Worm (Caenorhabditis elegans) whole organism, mixed stage, embryonic: ENCODE measurements around the gene R13H4.2.

ENCODE experiments used
- M03D4.4 ChIP-seq: sonication (generic microtip); optimal IDR thresholded peaks from 2 replicates; lab custom pipeline; 2017; ENCODE audit warnings: mild to moderate bottlenecking, missing genetic modification characterization, missing compliant biosample characterization
- bed-3 ChIP-seq: fragments of 200-800 bp; sonication (Bioruptor generic); optimal IDR thresholded peaks from 3 replicates; lab custom pipeline; 2018; ENCODE audit warnings: mild to moderate bottlenecking, missing genetic modification characterization, moderate library complexity, missing compliant biosample characterization
- blmp-1 ChIP-seq: fragments of 150-350 bp; optimal IDR thresholded peaks from 2 replicates; lab custom pipeline; 2014; ENCODE audit warnings: missing biosample characterization, missing genetic modification characterization
- ceh-39 ChIP-seq: fragments of 150-350 bp; optimal IDR thresholded peaks from 2 replicates; lab custom pipeline; 2014; ENCODE audit warnings: missing biosample characterization, missing genetic modification characterization
- ceh-43 ChIP-seq: fragments of 200-800 bp; sonication (Bioruptor generic); optimal IDR thresholded peaks from 2 replicates; lab custom pipeline; 2018; ENCODE audit warnings: mild to moderate bottlenecking, missing genetic modification characterization, moderate library complexity, missing compliant biosample characterization
- ceh-83 ChIP-seq: fragments of 200-800 bp; sonication (Bioruptor generic); optimal IDR thresholded peaks from 2 replicates; lab custom pipeline; 2018; ENCODE audit warnings: mild to moderate bottlenecking, missing genetic modification characterization, missing compliant biosample characterization
- ces-1 ChIP-seq: fragments of 150-350 bp; optimal IDR thresholded peaks from 2 replicates; lab custom pipeline; 2014; ENCODE audit warnings: missing biosample characterization, missing genetic modification reagents, missing genetic modification characterization
- cnd-1 ChIP-seq: fragments of 200-800 bp; sonication (Bioruptor generic); optimal IDR thresholded peaks from 2 replicates; lab custom pipeline; 2018; ENCODE audit warnings: mild to moderate bottlenecking, missing genetic modification characterization, missing compliant biosample characterization
- drap-1 ChIP-seq: fragments of 200-800 bp; sonication (Bioruptor generic); optimal IDR thresholded peaks from 3 replicates; lab custom pipeline; 2018; ENCODE audit warnings: mild to moderate bottlenecking, missing genetic modification characterization, missing compliant biosample characterization
- elt-1 ChIP-seq: sonication (generic microtip); optimal IDR thresholded peaks from 2 replicates; lab custom pipeline; 2017; ENCODE audit warnings: missing genetic modification characterization, mild to moderate bottlenecking, missing compliant biosample characterization, antibody characterized with exemption, moderate library complexity, borderline replicate concordance; ENCODE audit not compliant: insufficient read depth
- elt-3 ChIP-seq: fragments of 150-350 bp; optimal IDR thresholded peaks from 2 replicates; lab custom pipeline; 2014; ENCODE audit warnings: missing biosample characterization, missing genetic modification characterization
- hlh-1 ChIP-seq: fragments of 150-350 bp; optimal IDR thresholded peaks from 2 replicates; lab custom pipeline; 2014; ENCODE audit warnings: missing biosample characterization, missing genetic modification reagents, missing genetic modification characterization
- lin-13 ChIP-seq: fragments of 150-350 bp; optimal IDR thresholded peaks from 2 replicates; lab custom pipeline; 2014; ENCODE audit warnings: missing biosample characterization, missing genetic modification characterization
- lin-32 ChIP-seq: fragments of 200-800 bp; sonication (Bioruptor generic); optimal IDR thresholded peaks from 2 replicates; lab custom pipeline; 2018; ENCODE audit warnings: mild to moderate bottlenecking, missing genetic modification characterization, missing compliant biosample characterization
- lsy-2 ChIP-seq: fragments of 150-350 bp; optimal IDR thresholded peaks from 2 replicates; lab custom pipeline; 2014; ENCODE audit warnings: missing biosample characterization, missing genetic modification characterization
- mab-5 ChIP-seq: fragments of 150-350 bp; optimal IDR thresholded peaks from 2 replicates; lab custom pipeline; 2014; ENCODE audit warnings: missing biosample characterization, missing genetic modification characterization
- mep-1 ChIP-seq: fragments of 150-350 bp; optimal IDR thresholded peaks from 2 replicates; lab custom pipeline; 2017; ENCODE audit warnings: missing biosample characterization, missing genetic modification reagents, missing genetic modification characterization, inconsistent platforms
- mls-2 ChIP-seq: sonication (generic microtip); optimal IDR thresholded peaks from 2 replicates; lab custom pipeline; 2016; ENCODE audit warnings: mild to moderate bottlenecking, missing genetic modification characterization, moderate library complexity, missing compliant biosample characterization
- nhr-12 ChIP-seq: fragments of 150-350 bp; optimal IDR thresholded peaks from 2 replicates; lab custom pipeline; 2014; ENCODE audit warnings: missing biosample characterization, missing genetic modification characterization
- nhr-2 ChIP-seq: fragments of 150-350 bp; optimal IDR thresholded peaks from 2 replicates; lab custom pipeline; 2014; ENCODE audit warnings: missing biosample characterization, missing genetic modification characterization
- nhr-237 ChIP-seq: fragments of 150-350 bp; optimal IDR thresholded peaks from 2 replicates; lab custom pipeline; 2014; ENCODE audit warnings: missing biosample characterization, missing genetic modification characterization
- nhr-28 ChIP-seq: fragments of 150-350 bp; optimal IDR thresholded peaks from 2 replicates; lab custom pipeline; 2014; ENCODE audit warnings: missing biosample characterization, missing genetic modification characterization
- nhr-76 ChIP-seq: sonication (generic microtip); optimal IDR thresholded peaks from 2 replicates; lab custom pipeline; 2017; ENCODE audit warnings: missing biosample characterization, missing genetic modification characterization
- pha-4 ChIP-seq: fragments of 150-350 bp; optimal IDR thresholded peaks from 2 replicates; lab custom pipeline; 2018; ENCODE audit warnings: missing biosample characterization, missing genetic modification reagents, missing genetic modification characterization
- sem-2 ChIP-seq: fragments of 200-800 bp; sonication (Bioruptor generic); optimal IDR thresholded peaks from 2 replicates; lab custom pipeline; 2018; ENCODE audit warnings: mild to moderate bottlenecking, missing genetic modification characterization, missing compliant biosample characterization
- snpc-4 ChIP-seq: fragments of 150-350 bp; optimal IDR thresholded peaks from 2 replicates; lab custom pipeline; 2014; ENCODE audit warnings: missing biosample characterization, missing genetic modification characterization
- sptf-1 ChIP-seq: sonication (generic microtip); optimal IDR thresholded peaks from 2 replicates; lab custom pipeline; 2017; ENCODE audit warnings: mild to moderate bottlenecking, missing genetic modification characterization, moderate library complexity, missing compliant biosample characterization
- tbx-8 ChIP-seq: fragments of 200-800 bp; sonication (Bioruptor generic); optimal IDR thresholded peaks from 2 replicates; lab custom pipeline; 2018; ENCODE audit warnings: mild to moderate bottlenecking, missing genetic modification characterization, moderate library complexity, missing compliant biosample characterization
- unc-120 ChIP-seq: sonication (generic microtip); optimal IDR thresholded peaks from 2 replicates; lab custom pipeline; 2017; ENCODE audit warnings: missing genetic modification characterization, missing compliant biosample characterization; ENCODE audit not compliant: poor library complexity, severe bottlenecking
- unc-39 ChIP-seq: fragments of 150-350 bp; optimal IDR thresholded peaks from 2 replicates; lab custom pipeline; 2014; ENCODE audit warnings: missing biosample characterization, missing genetic modification characterization
- unc-62 ChIP-seq: fragments of 150-350 bp; optimal IDR thresholded peaks from 2 replicates; lab custom pipeline; 2014; ENCODE audit warnings: missing biosample characterization, missing genetic modification reagents, missing genetic modification characterization
- zip-8 ChIP-seq: fragments of 150-350 bp; optimal IDR thresholded peaks from 2 replicates; lab custom pipeline; 2014; ENCODE audit warnings: missing biosample characterization, missing genetic modification characterization
- ztf-11 ChIP-seq: fragments of 150-350 bp; optimal IDR thresholded peaks from 2 replicates; lab custom pipeline; 2014; ENCODE audit warnings: missing biosample characterization, missing genetic modification characterization

The R13H4.2 gene

DNA sequence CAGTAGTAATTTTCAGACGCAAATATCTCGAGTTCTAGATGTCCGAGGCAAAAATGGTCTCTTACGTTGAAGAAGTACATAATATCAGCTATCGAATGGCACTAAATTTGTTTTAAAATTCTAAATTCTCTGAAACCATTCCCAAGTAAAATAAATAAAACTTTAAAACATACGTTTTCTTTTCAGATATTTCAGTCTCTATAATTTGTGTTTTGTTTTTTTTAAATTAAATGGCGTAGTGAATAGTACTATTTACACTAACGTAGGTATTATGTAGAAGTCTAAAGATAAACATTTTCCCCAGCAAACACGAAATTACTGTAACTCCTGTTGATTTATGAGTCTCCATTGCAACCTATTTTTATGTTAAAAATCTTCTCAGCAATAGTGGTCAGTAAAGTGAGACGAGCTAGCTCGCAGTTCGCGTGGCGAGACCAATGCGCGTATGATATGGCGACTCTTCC is 18.9 kb upstream of the R13H4.2 start:
- no peak for TF ChIP-seq mab-5 (tag; lab: Kevin White, UChicago)
- no peak for TF ChIP-seq ceh-83
- TF ChIP-seq bed-3 (GFP tag; lab: Kevin White, UChicago), result no peak
- no peak for TF ChIP-seq lin-13 (tag; lab: Kevin White, UChicago)
- no peak for TF ChIP-seq nhr-237 (tag; lab: Kevin White, UChicago)
- TF ChIP-seq cnd-1, result no peak

DNA sequence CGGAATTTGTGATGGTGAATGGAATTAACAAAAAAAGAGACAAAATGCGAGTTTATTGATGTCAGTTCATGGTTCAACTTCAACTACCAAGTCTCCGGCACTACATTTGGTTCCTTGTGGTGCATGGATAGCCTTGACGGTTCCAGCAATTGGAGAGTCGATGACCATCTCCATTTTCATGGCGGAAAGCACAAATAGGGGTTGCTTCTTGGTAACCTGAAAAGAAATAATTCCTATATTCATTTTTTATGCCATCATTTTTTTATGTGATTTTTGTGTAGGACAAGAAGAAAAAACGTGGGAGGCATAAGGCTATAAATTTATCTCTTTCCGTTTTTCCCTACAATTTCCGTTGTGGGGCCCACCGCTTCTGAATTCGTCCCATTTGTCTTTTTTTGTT is 18.1 kb upstream of the R13H4.2 start:
- TF ChIP-seq lin-32 (GFP tag; lab: Kevin White, UChicago), result no peak

DNA sequence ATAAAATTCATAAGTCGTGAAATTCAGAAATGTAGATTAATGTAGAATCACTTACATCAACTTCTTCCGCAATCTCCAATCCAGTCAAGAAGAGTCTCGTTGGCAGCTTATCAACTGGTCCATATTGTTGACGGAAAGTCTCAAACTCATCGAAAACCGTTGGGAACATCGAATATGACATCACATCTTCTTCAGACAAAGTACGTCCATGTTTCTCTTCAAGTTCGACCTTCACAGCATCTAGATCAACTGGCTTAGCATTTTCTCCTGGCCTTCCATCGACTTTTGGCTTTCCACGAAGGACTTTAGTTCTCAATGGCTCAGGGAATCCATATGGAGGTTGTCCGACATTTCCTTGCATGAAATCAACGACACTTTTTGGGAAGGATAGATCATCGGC is 17.4 kb upstream of the R13H4.2 start:
- TF ChIP-seq blmp-1 (tag; lab: Kevin White, UChicago) (no peak), unc-120 (no peak), nhr-28 (tag; lab: Kevin White, UChicago) (no peak), ztf-11 (tag; lab: Kevin White, UChicago) (no peak), mab-5 (tag; lab: Kevin White, UChicago) (no peak), unc-62 (GFP tag; lab: Kevin White, UChicago) (no peak), ceh-83 (no peak), nhr-76 (no peak), lsy-2 (no peak), pha-4 (tag; lab: Kevin White, UChicago) (no peak), hlh-1 (no peak), ceh-39 (no peak), nhr-12 (tag; lab: Kevin White, UChicago) (no peak), elt-3 (no peak), sem-2 (GFP tag; lab: Kevin White, UChicago) (no peak), lin-13 (tag; lab: Kevin White, UChicago) (no peak)

DNA sequence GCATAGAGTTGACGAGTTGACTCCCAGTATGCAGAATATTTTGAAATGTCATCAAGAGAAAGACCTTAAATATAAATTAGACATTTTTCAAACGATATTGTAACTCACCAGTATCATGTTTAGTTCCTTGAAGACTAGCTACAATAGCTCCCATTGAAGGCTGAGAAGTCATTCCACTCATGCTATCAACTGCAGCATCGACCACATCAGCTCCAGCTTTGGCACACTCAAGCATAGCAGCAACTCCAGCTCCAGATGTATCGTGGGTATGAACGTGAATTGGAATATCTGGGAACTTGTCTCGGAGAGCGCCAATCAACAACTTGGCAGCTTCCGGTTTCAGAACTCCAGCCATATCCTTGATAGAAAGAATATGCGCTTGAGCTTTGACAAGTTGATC is 16.7 kb upstream of the R13H4.2 start:
- TF ChIP-seq lin-32 (GFP tag; lab: Kevin White, UChicago) (no peak), drap-1 (no peak), ceh-83 (no peak), lsy-2 (no peak), bed-3 (GFP tag; lab: Kevin White, UChicago) (no peak)

DNA sequence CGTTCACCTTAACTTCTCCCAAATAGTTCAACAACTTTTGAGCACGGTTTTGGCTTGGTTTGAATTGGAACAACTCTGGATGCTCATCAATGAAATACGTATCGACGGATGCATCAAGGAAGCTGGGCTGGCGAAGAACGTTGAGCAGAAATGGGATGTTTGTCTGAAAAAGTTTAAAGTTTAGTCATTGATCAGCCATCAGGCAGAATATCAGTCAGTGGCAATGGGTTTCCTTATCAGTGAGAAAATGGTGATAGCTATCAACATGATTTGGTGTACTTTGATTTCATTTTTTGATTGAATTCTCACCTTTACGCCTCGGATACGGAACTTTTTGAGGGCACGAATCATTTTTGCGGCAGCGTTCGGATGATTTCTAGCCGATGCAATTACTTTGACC is 15.6 kb upstream of the R13H4.2 start:
- TF ChIP-seq nhr-28 (tag; lab: Kevin White, UChicago), result no peak
- no peak for TF ChIP-seq hlh-1
- no peak for TF ChIP-seq elt-3
- no peak for TF ChIP-seq M03D4.4 (tag; lab: Kevin White, UChicago)
- no peak for TF ChIP-seq ceh-83
- TF ChIP-seq lsy-2, result no peak
- TF ChIP-seq nhr-2 (tag; lab: Kevin White, UChicago), result no peak
- TF ChIP-seq unc-39, result no peak
- TF ChIP-seq nhr-237 (tag; lab: Kevin White, UChicago), result no peak
- TF ChIP-seq pha-4 (tag; lab: Kevin White, UChicago), result no peak
- TF ChIP-seq zip-8 (tag; lab: Kevin White, UChicago), result no peak
- no peak for TF ChIP-seq elt-1

DNA sequence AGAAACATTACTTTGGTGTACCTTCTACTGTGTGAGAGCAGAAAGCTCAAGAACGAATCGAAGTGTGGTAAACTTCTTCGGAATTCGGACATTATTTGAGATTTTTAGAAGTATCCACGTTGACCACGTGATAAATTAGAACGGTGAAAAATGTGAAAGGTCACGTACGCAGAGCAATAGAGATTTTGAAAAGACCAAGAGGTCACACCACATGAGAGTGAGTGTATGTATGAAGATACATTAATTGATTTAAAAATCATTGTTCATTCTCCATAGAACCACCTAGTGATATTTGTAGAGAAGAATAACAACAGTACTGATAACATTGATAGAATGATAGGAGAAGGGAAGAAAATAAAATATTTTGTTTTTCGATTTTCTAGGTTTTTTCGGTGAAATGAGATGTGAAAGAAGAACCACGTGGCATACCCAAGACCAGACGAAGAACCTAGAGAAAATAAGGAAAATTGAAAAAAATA is 13.7 kb upstream of the R13H4.2 start, which contains the start of gene pyc-1:
Gene pyc-1, minus strand, starts transcription at position 69 of the 479 bp plus-strand sequence.
- TF ChIP-seq elt-1, result no peak
- no peak for TF ChIP-seq mab-5 (tag; lab: Kevin White, UChicago)
- TF ChIP-seq mep-1 (tag; lab: Kevin White, UChicago), result no peak
- no peak for TF ChIP-seq ceh-43 (GFP tag; lab: Kevin White, UChicago)
- no peak for TF ChIP-seq ceh-39
- no peak for TF ChIP-seq bed-3 (GFP tag; lab: Kevin White, UChicago)
- TF ChIP-seq M03D4.4 (tag; lab: Kevin White, UChicago), result no peak
- no peak for TF ChIP-seq nhr-12 (tag; lab: Kevin White, UChicago)
- no peak for TF ChIP-seq snpc-4 (tag; lab: Kevin White, UChicago)
- no peak for TF ChIP-seq tbx-8 (GFP tag; lab: Kevin White, UChicago)
- TF ChIP-seq hlh-1, result no peak
- no peak for TF ChIP-seq sem-2 (GFP tag; lab: Kevin White, UChicago)
- no peak for TF ChIP-seq unc-39
- TF ChIP-seq nhr-237 (tag; lab: Kevin White, UChicago), result no peak
- no peak for TF ChIP-seq ztf-11 (tag; lab: Kevin White, UChicago)
- TF ChIP-seq ces-1 (GFP tag; lab: Kevin White, UChicago), result no peak
- no peak for TF ChIP-seq sptf-1 (tag; lab: Kevin White, UChicago)
- no peak for TF ChIP-seq mls-2
